Worm (Caenorhabditis elegans): Measurements from ENCODE around the gene ttbk-6.

ce11 chrIII:5124385-5124784, 49.9 kb downstream of the ttbk-6 start:
- TF ChIP-seq ztf-23 (GFP tag; IDR thresholded peaks at IDR 0.05) (no peak), flt-1 (GFP tag; IDR thresholded peaks at IDR 0.05) (no peak), ref-1 (GFP tag; conservative IDR thresholded peaks at IDR 0.05) (no peak)

Measured in whole organism, midembryonic.